Fruit fly (Drosophila melanogaster) whole organism, embryonic: ENCODE results near the gene CG44001.
A peak's percentile ranks its signal among the peaks of the same experiment; 100 is the strongest.

ENCODE experiments used
- Atf3 ChIP-seq: fragments of 200-800 bp; sonication (Bioruptor generic); optimal IDR thresholded peaks from 3 replicates; lab custom pipeline; 2016; ENCODE audit warnings: missing biosample characterization, missing genetic modification characterization
- CG10147 ChIP-seq: fragments of 200-800 bp; sonication (Bioruptor generic); optimal IDR thresholded peaks from 2 replicates; lab custom pipeline; 2019; ENCODE audit warnings: missing biosample characterization, mild to moderate bottlenecking, missing genetic modification characterization, moderate library complexity
- CG10209 ChIP-seq: fragments of 200-800 bp; sonication (Bioruptor generic); optimal IDR thresholded peaks from 3 replicates; lab custom pipeline; 2017; ENCODE audit warnings: missing biosample characterization, mild to moderate bottlenecking, missing genetic modification characterization, missing genetic modification reagents
- CG11456 ChIP-seq: fragments of 200-800 bp; sonication (Bioruptor generic); IDR thresholded peaks from 3 replicates; pipeline ENCODE4 v1.3.6; 2022; ENCODE audit warnings: missing biosample characterization, missing genetic modification characterization
- CG12104 ChIP-seq: fragments of 200-800 bp; sonication (Bioruptor generic); optimal IDR thresholded peaks from 3 replicates; lab custom pipeline; 2016; ENCODE audit warnings: missing biosample characterization, missing genetic modification characterization
- CG12299 ChIP-seq: fragments of 200-800 bp; sonication (Bioruptor generic); optimal IDR thresholded peaks from 2 replicates; lab custom pipeline; 2018; ENCODE audit warnings: missing biosample characterization, mild to moderate bottlenecking, missing genetic modification characterization
- CG1233 ChIP-seq: fragments of 200-800 bp; sonication (Bioruptor generic); optimal IDR thresholded peaks from 4 replicates; lab custom pipeline; 2018; ENCODE audit warnings: missing biosample characterization, mild to moderate bottlenecking, missing genetic modification characterization
- CG12659 ChIP-seq: fragments of 200-800 bp; sonication (Bioruptor generic); optimal IDR thresholded peaks from 3 replicates; lab custom pipeline; 2017; ENCODE audit warnings: mild to moderate bottlenecking, missing biosample characterization, missing genetic modification reagents, missing genetic modification characterization
- CG15073 ChIP-seq: fragments of 200-800 bp; sonication (Bioruptor generic); optimal IDR thresholded peaks from 2 replicates; lab custom pipeline; 2016; ENCODE audit warnings: missing biosample characterization, missing genetic modification characterization
- CG15479 ChIP-seq: fragments of 200-800 bp; sonication (Bioruptor generic); optimal IDR thresholded peaks from 3 replicates; lab custom pipeline; 2019; ENCODE audit warnings: missing biosample characterization, mild to moderate bottlenecking, missing genetic modification characterization, moderate library complexity
- CG17359 ChIP-seq: fragments of 200-800 bp; sonication (Bioruptor generic); optimal IDR thresholded peaks from 3 replicates; lab custom pipeline; 2018; ENCODE audit warnings: missing biosample characterization, mild to moderate bottlenecking, missing genetic modification characterization, moderate library complexity
- CG17612 ChIP-seq: fragments of 200-800 bp; sonication (Bioruptor generic); IDR thresholded peaks from 2 replicates; pipeline ENCODE4 v1.3.6; 2022; ENCODE audit warnings: missing biosample characterization, missing genetic modification characterization
- CG1832 ChIP-seq: fragments of 200-800 bp; sonication (Bioruptor generic); optimal IDR thresholded peaks from 2 replicates; lab custom pipeline; 2017; ENCODE audit warnings: missing biosample characterization, mild to moderate bottlenecking, missing genetic modification characterization, inconsistent platforms
- CG31441 ChIP-seq: fragments of 200-800 bp; sonication (Bioruptor generic); IDR thresholded peaks from 2 replicates; pipeline ENCODE4 v1.3.6; 2022; ENCODE audit warnings: missing biosample characterization, missing genetic modification characterization
- CG32532 ChIP-seq: fragments of 200-800 bp; sonication (Bioruptor generic); IDR thresholded peaks from 2 replicates; pipeline ENCODE4 v1.3.6; 2022; ENCODE audit warnings: missing biosample characterization, missing genetic modification characterization
- CG33557 ChIP-seq: fragments of 200-800 bp; sonication (Bioruptor generic); optimal IDR thresholded peaks from 2 replicates; lab custom pipeline; 2019; ENCODE audit warnings: missing biosample characterization, mild to moderate bottlenecking, missing genetic modification characterization, moderate library complexity
- CG3407 ChIP-seq: fragments of 200-800 bp; sonication (Bioruptor generic); optimal IDR thresholded peaks from 2 replicates; lab custom pipeline; 2018; ENCODE audit warnings: missing biosample characterization, mild to moderate bottlenecking, missing genetic modification characterization
- CG43689 ChIP-seq: fragments of 200-800 bp; sonication (Bioruptor generic); IDR thresholded peaks from 2 replicates; pipeline ENCODE4 v1.3.6; 2022; ENCODE audit warnings: missing biosample characterization, missing genetic modification characterization
- CG7928 ChIP-seq: fragments of 200-800 bp; sonication (Bioruptor generic); optimal IDR thresholded peaks from 2 replicates; lab custom pipeline; 2017; ENCODE audit warnings: missing biosample characterization, mild to moderate bottlenecking, missing genetic modification characterization
- CG7987 ChIP-seq: fragments of 200-800 bp; sonication (Bioruptor generic); optimal IDR thresholded peaks from 2 replicates; lab custom pipeline; 2018; ENCODE audit warnings: missing biosample characterization, mild to moderate bottlenecking, missing genetic modification characterization, moderate library complexity
- CG8765 ChIP-seq: fragments of 200-800 bp; sonication (Bioruptor generic); IDR thresholded peaks from 2 replicates; pipeline ENCODE4 v1.3.6; 2022; ENCODE audit warnings: missing biosample characterization, missing genetic modification characterization
- Dip2 ChIP-seq: fragments of 200-800 bp; sonication (Bioruptor generic); IDR thresholded peaks from 2 replicates; pipeline ENCODE4 v1.3.6; 2022; ENCODE audit warnings: missing biosample characterization, missing genetic modification characterization
- Dip3 ChIP-seq: fragments of 200-800 bp; sonication (Bioruptor generic); optimal IDR thresholded peaks from 3 replicates; lab custom pipeline; 2016; ENCODE audit warnings: missing biosample characterization, missing genetic modification characterization
- Fer1 ChIP-seq: fragments of 200-800 bp; sonication (Bioruptor generic); optimal IDR thresholded peaks from 2 replicates; lab custom pipeline; 2017; ENCODE audit warnings: missing biosample characterization, mild to moderate bottlenecking, missing genetic modification characterization
- HLH54F ChIP-seq: fragments of 200-800 bp; sonication (Bioruptor generic); optimal IDR thresholded peaks from 3 replicates; lab custom pipeline; 2016; ENCODE audit warnings: missing biosample characterization, missing genetic modification characterization
- Kr ChIP-seq: fragments of 200-800 bp; sonication (Bioruptor generic); optimal IDR thresholded peaks from 2 replicates; lab custom pipeline; 2017; ENCODE audit warnings: missing biosample characterization, mild to moderate bottlenecking, missing genetic modification characterization
- NFAT ChIP-seq: fragments of 200-800 bp; sonication (Bioruptor generic); IDR thresholded peaks from 2 replicates; pipeline ENCODE4 v1.3.6; 2022; ENCODE audit warnings: missing biosample characterization, missing genetic modification characterization
- Ssrp ChIP-seq: fragments of 200-800 bp; sonication (Bioruptor generic); optimal IDR thresholded peaks from 2 replicates; lab custom pipeline; 2018; ENCODE audit warnings: missing biosample characterization, mild to moderate bottlenecking, missing genetic modification characterization, moderate library complexity
- Usf ChIP-seq: fragments of 200-800 bp; sonication (Bioruptor generic); optimal IDR thresholded peaks from 2 replicates; lab custom pipeline; 2017; ENCODE audit warnings: missing genotype, missing biosample characterization, missing genetic modification characterization
- abd-A ChIP-seq: fragments of 200-800 bp; sonication (Bioruptor generic); optimal IDR thresholded peaks from 3 replicates; lab custom pipeline; 2019; ENCODE audit warnings: missing biosample characterization, mild to moderate bottlenecking, missing genetic modification characterization, moderate library complexity
- bsh ChIP-seq, 2 experiments: fragments of 200-800 bp; sonication (Bioruptor generic); optimal IDR thresholded peaks; 2 replicates each; lab custom pipeline; 2017 to 2018; ENCODE audit warnings: mild to moderate bottlenecking in 2 of 2, missing biosample characterization in 2 of 2, missing genetic modification characterization in 2 of 2, moderate library complexity in 1 of 2
- chm ChIP-seq: fragments of 200-800 bp; sonication (Bioruptor generic); IDR thresholded peaks from 2 replicates; pipeline ENCODE4 v1.3.6; 2022; ENCODE audit warnings: missing biosample characterization, missing genetic modification characterization
- crp ChIP-seq, 2 experiments: fragments of 200-800 bp; sonication (Bioruptor generic); optimal IDR thresholded peaks; 2 replicates in 1 of 2; 3 replicates in 1 of 2; lab custom pipeline; 2017; ENCODE audit warnings: missing biosample characterization in 2 of 2, missing genetic modification characterization in 2 of 2, mild to moderate bottlenecking in 1 of 2, moderate library complexity in 1 of 2
- exex ChIP-seq: fragments of 200-800 bp; sonication (Bioruptor generic); optimal IDR thresholded peaks from 4 replicates; lab custom pipeline; 2018; ENCODE audit warnings: missing biosample characterization, mild to moderate bottlenecking, missing genetic modification characterization, moderate library complexity
- ken ChIP-seq: fragments of 200-800 bp; sonication (Bioruptor generic); IDR thresholded peaks from 3 replicates; pipeline ENCODE4 v1.3.6; 2022; ENCODE audit warnings: missing biosample characterization, missing genetic modification characterization
- kni ChIP-seq: fragments of 200-800 bp; sonication (Bioruptor generic); optimal IDR thresholded peaks from 3 replicates; lab custom pipeline; 2017; ENCODE audit warnings: mild to moderate bottlenecking, missing biosample characterization, missing genetic modification reagents, missing genetic modification characterization
- lmd ChIP-seq: fragments of 200-800 bp; sonication (Bioruptor generic); IDR thresholded peaks from 2 replicates; pipeline ENCODE4 v1.3.6; 2022; ENCODE audit warnings: missing biosample characterization, missing genetic modification characterization
- mam ChIP-seq: fragments of 200-800 bp; sonication (Bioruptor generic); optimal IDR thresholded peaks from 3 replicates; lab custom pipeline; 2016; ENCODE audit warnings: missing biosample characterization, missing genetic modification characterization
- mld ChIP-seq: fragments of 200-800 bp; sonication (Bioruptor generic); IDR thresholded peaks from 3 replicates; pipeline ENCODE4 v1.3.6; 2022; ENCODE audit warnings: missing biosample characterization, missing genetic modification characterization; ENCODE audit not compliant: partially characterized antibody
- nau ChIP-seq: fragments of 200-800 bp; sonication (Bioruptor generic); optimal IDR thresholded peaks from 3 replicates; lab custom pipeline; 2017; ENCODE audit warnings: missing biosample characterization, mild to moderate bottlenecking, missing genetic modification characterization, missing genetic modification reagents
- nerfin-2 ChIP-seq: fragments of 200-800 bp; sonication (Bioruptor generic); IDR thresholded peaks from 2 replicates; pipeline ENCODE4 v1.3.6; 2022; ENCODE audit warnings: missing biosample characterization, missing genetic modification characterization; ENCODE audit not compliant: partially characterized antibody
- odd ChIP-seq: fragments of 200-800 bp; sonication (Bioruptor generic); optimal IDR thresholded peaks from 2 replicates; lab custom pipeline; 2017; ENCODE audit warnings: missing biosample characterization, mild to moderate bottlenecking, missing genetic modification characterization
- phol ChIP-seq: fragments of 200-800 bp; sonication (Bioruptor generic); optimal IDR thresholded peaks from 3 replicates; lab custom pipeline; 2018; ENCODE audit warnings: missing biosample characterization, mild to moderate bottlenecking, missing genetic modification characterization, moderate library complexity
- ranshi ChIP-seq: fragments of 200-800 bp; sonication (Bioruptor generic); IDR thresholded peaks from 2 replicates; pipeline ENCODE4 v1.3.6; 2022; ENCODE audit warnings: missing biosample characterization, missing genetic modification characterization
- sima ChIP-seq: fragments of 200-800 bp; sonication (Bioruptor generic); optimal IDR thresholded peaks from 2 replicates; lab custom pipeline; 2016; ENCODE audit warnings: missing biosample characterization, missing genetic modification characterization
- sqz ChIP-seq: fragments of 200-800 bp; sonication (Bioruptor generic); optimal IDR thresholded peaks from 3 replicates; lab custom pipeline; 2018; ENCODE audit warnings: missing biosample characterization, mild to moderate bottlenecking, missing genetic modification characterization
- stwl ChIP-seq: fragments of 200-800 bp; sonication (Bioruptor generic); optimal IDR thresholded peaks from 3 replicates; lab custom pipeline; 2018; ENCODE audit warnings: missing biosample characterization, mild to moderate bottlenecking, missing genetic modification characterization, moderate library complexity
- tin ChIP-seq: fragments of 200-800 bp; sonication (Bioruptor generic); optimal IDR thresholded peaks from 3 replicates; lab custom pipeline; 2016; ENCODE audit warnings: missing biosample characterization, missing genetic modification characterization

Gene CG44001

DNA sequence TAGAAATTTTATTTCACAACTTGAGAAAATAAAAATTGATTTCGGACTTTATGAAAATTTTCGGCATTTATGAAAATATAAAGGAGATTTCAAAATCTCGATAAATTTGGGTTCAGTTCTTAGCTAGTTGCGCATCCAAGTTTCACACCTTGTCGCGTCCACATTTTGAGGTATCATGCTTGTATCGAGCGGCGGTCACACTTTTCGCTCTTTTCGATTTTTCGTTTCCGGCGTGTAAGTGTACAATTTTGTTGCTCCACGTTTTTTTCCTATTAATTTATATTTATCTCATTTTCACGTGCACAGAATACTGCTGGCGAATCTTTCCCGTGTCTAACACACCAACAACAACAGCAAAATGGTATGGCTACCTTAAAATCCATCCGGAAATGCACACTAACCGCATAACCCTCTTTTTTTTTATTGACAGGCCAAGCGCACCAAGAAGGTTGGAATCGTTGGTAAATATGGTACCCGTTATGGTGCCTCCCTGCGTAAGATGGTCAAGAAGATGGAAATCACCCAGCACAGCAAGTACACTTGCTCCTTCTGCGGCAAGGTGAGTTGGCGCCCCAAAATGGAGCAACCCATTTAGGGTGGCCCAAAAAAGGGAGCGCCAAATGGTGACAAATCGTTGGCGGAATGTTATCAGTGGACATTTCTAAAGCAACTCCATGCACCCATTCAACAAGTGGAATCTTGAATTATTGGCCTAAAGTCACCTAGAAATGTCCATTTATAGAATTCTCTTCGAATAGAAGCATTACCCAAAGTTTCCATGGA, 27.9 kb downstream of the CG44001 start, which contains the start of gene RpL37A (continued):
- TF ChIP-seq CG33557 (GFP tag; lab: Kevin White, UChicago): peak; percentile 65
- no peak for TF ChIP-seq CG1832 (GFP tag; lab: Kevin White, UChicago)
- no peak for TF ChIP-seq CG8765
- peak; percentile 96 for TF ChIP-seq CG7987 (GFP tag; lab: Kevin White, UChicago)
- peak; percentile 67 for TF ChIP-seq CG10147 (GFP tag; lab: Kevin White, UChicago)
- TF ChIP-seq NFAT (GFP tag; lab: Robert Waterston, UW): no peak; the same call in 1 of the 2 replicates
- peak; percentile 71 for TF ChIP-seq CG17359 (tag; lab: Kevin White, UChicago)
- no peak for TF ChIP-seq abd-A (tag; lab: Kevin White, UChicago)
- TF ChIP-seq CG11456 (GFP tag; lab: Robert Waterston, UW): peak; percentile 86
- TF ChIP-seq phol (tag; lab: Kevin White, UChicago): peak; percentile 83
- peak; percentile 79 for TF ChIP-seq stwl (tag; lab: Kevin White, UChicago)
- peak; percentile 84 for TF ChIP-seq CG32532 (GFP tag; lab: Robert Waterston, UW)
- TF ChIP-seq CG17612 (GFP tag; lab: Robert Waterston, UW): no peak; the same call in 1 of the 2 replicates
- TF ChIP-seq CG12659: peak; percentile 92
- peak; percentile 55 for TF ChIP-seq Ssrp (tag; lab: Kevin White, UChicago)
- TF ChIP-seq CG31441 (GFP tag; lab: Robert Waterston, UW): peak; percentile 83
- TF ChIP-seq crp (GFP tag; optimal IDR thresholded peaks at IDR 0.05; lab: Kevin White, UChicago): peak in 1 of 2 experiments; percentile 54
- peak; percentile 61 for TF ChIP-seq tin (GFP tag; lab: Kevin White, UChicago)
- peak; percentile 87 for TF ChIP-seq nau (GFP tag; lab: Kevin White, UChicago)
- no peak for TF ChIP-seq Dip2 (GFP tag; lab: Robert Waterston, UW)
- peak; percentile 64 for TF ChIP-seq sima (GFP tag; lab: Kevin White, UChicago)
- peak; percentile 82 for TF ChIP-seq ken (GFP tag; lab: Robert Waterston, UW)
- TF ChIP-seq HLH54F: peak; percentile 61
- peak; percentile 41 for TF ChIP-seq Usf (GFP tag; lab: Kevin White, UChicago)
- no peak for TF ChIP-seq mld (GFP tag; lab: Robert Waterston, UW)
- peak; percentile 54 for TF ChIP-seq exex (tag; lab: Kevin White, UChicago)
- no peak for TF ChIP-seq CG15073 (GFP tag; lab: Kevin White, UChicago)
- no peak for TF ChIP-seq nerfin-2 (GFP tag; lab: Robert Waterston, UW)
- TF ChIP-seq sqz (GFP tag; lab: Kevin White, UChicago): peak; percentile 86
- peak; percentile 81 for TF ChIP-seq CG10209 (GFP tag; lab: Kevin White, UChicago)
- peak; percentile 77; the same call in 1 of the 2 replicates for TF ChIP-seq ranshi
- peak; percentile 87 for TF ChIP-seq CG12104 (GFP tag; lab: Kevin White, UChicago)
- TF ChIP-seq CG7928 (GFP tag; lab: Kevin White, UChicago): peak; percentile 64
- TF ChIP-seq CG12299 (tag; lab: Kevin White, UChicago): peak; percentile 74
- TF ChIP-seq CG15479: no peak
- peak; percentile 35 for TF ChIP-seq Kr
- TF ChIP-seq mam (GFP tag; lab: Kevin White, UChicago): peak; percentile 69
- peak in 1 of 2 experiments; percentile 71 for TF ChIP-seq bsh (GFP tag; optimal IDR thresholded peaks at IDR 0.05; lab: Kevin White, UChicago)
- no peak for TF ChIP-seq lmd (GFP tag; lab: Robert Waterston, UW)
- no peak for TF ChIP-seq Atf3 (GFP tag; lab: Kevin White, UChicago)
- TF ChIP-seq CG1233 (GFP tag; lab: Kevin White, UChicago): peak; percentile 78
- TF ChIP-seq kni (GFP tag; lab: Kevin White, UChicago): peak; percentile 85
- peak; percentile 69 for TF ChIP-seq CG3407 (GFP tag; lab: Kevin White, UChicago)
- TF ChIP-seq Fer1 (GFP tag; lab: Kevin White, UChicago): peak; percentile 92
- TF ChIP-seq odd (GFP tag; lab: Kevin White, UChicago): peak; percentile 84
- peak; percentile 84 for TF ChIP-seq chm (GFP tag; lab: Robert Waterston, UW)
- peak; percentile 49 for TF ChIP-seq CG43689 (GFP tag; lab: Robert Waterston, UW)
- TF ChIP-seq Dip3 (GFP tag; lab: Kevin White, UChicago): peak; percentile 7
